Worm (Caenorhabditis elegans) whole organism, mixed stage, embryonic: ENCODE data around the gene R10E4.7.

Experiments used
- M03D4.4 ChIP-seq: sonication (generic microtip); optimal IDR thresholded peaks from 2 replicates; lab custom pipeline; 2017; ENCODE audit warnings: mild to moderate bottlenecking, missing genetic modification characterization, missing compliant biosample characterization
- bed-3 ChIP-seq: fragments of 200-800 bp; sonication (Bioruptor generic); optimal IDR thresholded peaks from 3 replicates; lab custom pipeline; 2018; ENCODE audit warnings: mild to moderate bottlenecking, missing genetic modification characterization, moderate library complexity, missing compliant biosample characterization
- blmp-1 ChIP-seq: fragments of 150-350 bp; optimal IDR thresholded peaks from 2 replicates; lab custom pipeline; 2014; ENCODE audit warnings: missing biosample characterization, missing genetic modification characterization
- ceh-39 ChIP-seq: fragments of 150-350 bp; optimal IDR thresholded peaks from 2 replicates; lab custom pipeline; 2014; ENCODE audit warnings: missing biosample characterization, missing genetic modification characterization
- ceh-43 ChIP-seq: fragments of 200-800 bp; sonication (Bioruptor generic); optimal IDR thresholded peaks from 2 replicates; lab custom pipeline; 2018; ENCODE audit warnings: mild to moderate bottlenecking, missing genetic modification characterization, moderate library complexity, missing compliant biosample characterization
- ceh-83 ChIP-seq: fragments of 200-800 bp; sonication (Bioruptor generic); optimal IDR thresholded peaks from 2 replicates; lab custom pipeline; 2018; ENCODE audit warnings: mild to moderate bottlenecking, missing genetic modification characterization, missing compliant biosample characterization
- ces-1 ChIP-seq: fragments of 150-350 bp; optimal IDR thresholded peaks from 2 replicates; lab custom pipeline; 2014; ENCODE audit warnings: missing biosample characterization, missing genetic modification reagents, missing genetic modification characterization
- cnd-1 ChIP-seq: fragments of 200-800 bp; sonication (Bioruptor generic); optimal IDR thresholded peaks from 2 replicates; lab custom pipeline; 2018; ENCODE audit warnings: mild to moderate bottlenecking, missing genetic modification characterization, missing compliant biosample characterization
- drap-1 ChIP-seq: fragments of 200-800 bp; sonication (Bioruptor generic); optimal IDR thresholded peaks from 3 replicates; lab custom pipeline; 2018; ENCODE audit warnings: mild to moderate bottlenecking, missing genetic modification characterization, missing compliant biosample characterization
- elt-1 ChIP-seq: sonication (generic microtip); optimal IDR thresholded peaks from 2 replicates; lab custom pipeline; 2017; ENCODE audit warnings: missing genetic modification characterization, mild to moderate bottlenecking, missing compliant biosample characterization, antibody characterized with exemption, moderate library complexity, borderline replicate concordance; ENCODE audit not compliant: insufficient read depth
- elt-3 ChIP-seq: fragments of 150-350 bp; optimal IDR thresholded peaks from 2 replicates; lab custom pipeline; 2014; ENCODE audit warnings: missing biosample characterization, missing genetic modification characterization
- ham-2 ChIP-seq: fragments of 200-800 bp; sonication (Bioruptor generic); optimal IDR thresholded peaks from 2 replicates; lab custom pipeline; 2018; ENCODE audit warnings: mild to moderate bottlenecking, missing genetic modification characterization, missing compliant biosample characterization
- hlh-1 ChIP-seq: fragments of 150-350 bp; optimal IDR thresholded peaks from 2 replicates; lab custom pipeline; 2014; ENCODE audit warnings: missing biosample characterization, missing genetic modification reagents, missing genetic modification characterization
- lin-13 ChIP-seq: fragments of 150-350 bp; optimal IDR thresholded peaks from 2 replicates; lab custom pipeline; 2014; ENCODE audit warnings: missing biosample characterization, missing genetic modification characterization
- lin-32 ChIP-seq: fragments of 200-800 bp; sonication (Bioruptor generic); optimal IDR thresholded peaks from 2 replicates; lab custom pipeline; 2018; ENCODE audit warnings: mild to moderate bottlenecking, missing genetic modification characterization, missing compliant biosample characterization
- lsy-2 ChIP-seq: fragments of 150-350 bp; optimal IDR thresholded peaks from 2 replicates; lab custom pipeline; 2014; ENCODE audit warnings: missing biosample characterization, missing genetic modification characterization
- mab-5 ChIP-seq: fragments of 150-350 bp; optimal IDR thresholded peaks from 2 replicates; lab custom pipeline; 2014; ENCODE audit warnings: missing biosample characterization, missing genetic modification characterization
- mep-1 ChIP-seq: fragments of 150-350 bp; optimal IDR thresholded peaks from 2 replicates; lab custom pipeline; 2017; ENCODE audit warnings: missing biosample characterization, missing genetic modification reagents, missing genetic modification characterization, inconsistent platforms
- mls-2 ChIP-seq: sonication (generic microtip); optimal IDR thresholded peaks from 2 replicates; lab custom pipeline; 2016; ENCODE audit warnings: mild to moderate bottlenecking, missing genetic modification characterization, moderate library complexity, missing compliant biosample characterization
- nhr-12 ChIP-seq: fragments of 150-350 bp; optimal IDR thresholded peaks from 2 replicates; lab custom pipeline; 2014; ENCODE audit warnings: missing biosample characterization, missing genetic modification characterization
- nhr-2 ChIP-seq: fragments of 150-350 bp; optimal IDR thresholded peaks from 2 replicates; lab custom pipeline; 2014; ENCODE audit warnings: missing biosample characterization, missing genetic modification characterization
- nhr-28 ChIP-seq: fragments of 150-350 bp; optimal IDR thresholded peaks from 2 replicates; lab custom pipeline; 2014; ENCODE audit warnings: missing biosample characterization, missing genetic modification characterization
- nhr-76 ChIP-seq: sonication (generic microtip); optimal IDR thresholded peaks from 2 replicates; lab custom pipeline; 2017; ENCODE audit warnings: missing biosample characterization, missing genetic modification characterization
- pha-4 ChIP-seq: fragments of 150-350 bp; optimal IDR thresholded peaks from 2 replicates; lab custom pipeline; 2018; ENCODE audit warnings: missing biosample characterization, missing genetic modification reagents, missing genetic modification characterization
- sem-2 ChIP-seq: fragments of 200-800 bp; sonication (Bioruptor generic); optimal IDR thresholded peaks from 2 replicates; lab custom pipeline; 2018; ENCODE audit warnings: mild to moderate bottlenecking, missing genetic modification characterization, missing compliant biosample characterization
- snpc-4 ChIP-seq: fragments of 150-350 bp; optimal IDR thresholded peaks from 2 replicates; lab custom pipeline; 2014; ENCODE audit warnings: missing biosample characterization, missing genetic modification characterization
- sptf-1 ChIP-seq: sonication (generic microtip); optimal IDR thresholded peaks from 2 replicates; lab custom pipeline; 2017; ENCODE audit warnings: mild to moderate bottlenecking, missing genetic modification characterization, moderate library complexity, missing compliant biosample characterization
- tbx-8 ChIP-seq: fragments of 200-800 bp; sonication (Bioruptor generic); optimal IDR thresholded peaks from 2 replicates; lab custom pipeline; 2018; ENCODE audit warnings: mild to moderate bottlenecking, missing genetic modification characterization, moderate library complexity, missing compliant biosample characterization
- unc-120 ChIP-seq: sonication (generic microtip); optimal IDR thresholded peaks from 2 replicates; lab custom pipeline; 2017; ENCODE audit warnings: missing genetic modification characterization, missing compliant biosample characterization; ENCODE audit not compliant: poor library complexity, severe bottlenecking
- unc-39 ChIP-seq: fragments of 150-350 bp; optimal IDR thresholded peaks from 2 replicates; lab custom pipeline; 2014; ENCODE audit warnings: missing biosample characterization, missing genetic modification characterization
- unc-62 ChIP-seq: fragments of 150-350 bp; optimal IDR thresholded peaks from 2 replicates; lab custom pipeline; 2014; ENCODE audit warnings: missing biosample characterization, missing genetic modification reagents, missing genetic modification characterization
- zip-8 ChIP-seq: fragments of 150-350 bp; optimal IDR thresholded peaks from 2 replicates; lab custom pipeline; 2014; ENCODE audit warnings: missing biosample characterization, missing genetic modification characterization
- ztf-11 ChIP-seq: fragments of 150-350 bp; optimal IDR thresholded peaks from 2 replicates; lab custom pipeline; 2014; ENCODE audit warnings: missing biosample characterization, missing genetic modification characterization

Gene R10E4.7

ce11 chrIII:4330984-4331383 is 36.4 kb downstream of the R10E4.7 start, which contains the start of gene gly-6:
gly-6 (minus strand) TSS chrIII:4331228.
- no peak for TF ChIP-seq elt-1 (tag; lab: Kevin White, UChicago)
- TF ChIP-seq lin-32 (GFP tag; lab: Kevin White, UChicago) = no peak
- TF ChIP-seq elt-3 (tag; lab: Kevin White, UChicago) = no peak
- no peak for TF ChIP-seq mab-5 (tag; lab: Kevin White, UChicago)
- no peak for TF ChIP-seq M03D4.4 (tag; lab: Kevin White, UChicago)
- no peak for TF ChIP-seq ztf-11 (tag; lab: Kevin White, UChicago)
- no peak for TF ChIP-seq mep-1 (tag; lab: Kevin White, UChicago)
- no peak for TF ChIP-seq sptf-1 (tag; lab: Kevin White, UChicago)
- TF ChIP-seq lin-13 (tag; lab: Kevin White, UChicago) = no peak
- no peak for TF ChIP-seq ceh-83 (GFP tag; lab: Kevin White, UChicago)
- TF ChIP-seq nhr-76 (tag; lab: Kevin White, UChicago) = no peak
- TF ChIP-seq lsy-2 = no peak
- TF ChIP-seq tbx-8 (GFP tag; lab: Kevin White, UChicago) = no peak
- TF ChIP-seq hlh-1 (tag; lab: Kevin White, UChicago) = no peak
- TF ChIP-seq ceh-39 (tag; lab: Kevin White, UChicago) = no peak
- no peak for TF ChIP-seq zip-8 (tag; lab: Kevin White, UChicago)
- TF ChIP-seq nhr-12 = no peak

ce11 chrIII:4332543-4333042 is 38.0 kb downstream of the R10E4.7 start, which contains the start of gene cdk-12:
cdk-12 (plus strand) TSS chrIII:4332992.
- no peak for TF ChIP-seq unc-39 (tag; lab: Kevin White, UChicago)
- no peak for TF ChIP-seq bed-3 (GFP tag; lab: Kevin White, UChicago)
- no peak for TF ChIP-seq cnd-1
- no peak for TF ChIP-seq snpc-4 (tag; lab: Kevin White, UChicago)
- no peak for TF ChIP-seq ceh-39 (tag; lab: Kevin White, UChicago)
- peak; percentile 13 for TF ChIP-seq lsy-2
- TF ChIP-seq drap-1 (GFP tag; lab: Kevin White, UChicago) = no peak
- TF ChIP-seq elt-3 (tag; lab: Kevin White, UChicago) = no peak
- peak; percentile 40 for TF ChIP-seq ces-1 (GFP tag; lab: Kevin White, UChicago)
- TF ChIP-seq sptf-1 (tag; lab: Kevin White, UChicago) = peak; percentile 46
- TF ChIP-seq mab-5 (tag; lab: Kevin White, UChicago) = no peak
- TF ChIP-seq mep-1 (tag; lab: Kevin White, UChicago) = peak; percentile 76
- TF ChIP-seq pha-4 (tag; lab: Kevin White, UChicago) = no peak
- TF ChIP-seq nhr-28 (tag; lab: Kevin White, UChicago) = no peak
- TF ChIP-seq mls-2 (tag; lab: Kevin White, UChicago) = no peak
- no peak for TF ChIP-seq ceh-83 (GFP tag; lab: Kevin White, UChicago)
- no peak for TF ChIP-seq sem-2 (GFP tag; lab: Kevin White, UChicago)
- no peak for TF ChIP-seq unc-62 (GFP tag; lab: Kevin White, UChicago)
- TF ChIP-seq nhr-2 (tag; lab: Kevin White, UChicago) = no peak
- TF ChIP-seq zip-8 (tag; lab: Kevin White, UChicago) = no peak
- TF ChIP-seq nhr-76 (tag; lab: Kevin White, UChicago) = no peak

- TF ChIP-seq nhr-2 (tag; lab: Kevin White, UChicago) = no peak
- TF ChIP-seq ceh-43 (GFP tag; lab: Kevin White, UChicago) = no peak
- no peak for TF ChIP-seq pha-4 (tag; lab: Kevin White, UChicago)
- no peak for TF ChIP-seq ham-2 (GFP tag; lab: Kevin White, UChicago)
- TF ChIP-seq unc-120 = no peak
- TF ChIP-seq elt-1 (tag; lab: Kevin White, UChicago) = no peak
- TF ChIP-seq ceh-83 (GFP tag; lab: Kevin White, UChicago) = no peak
- TF ChIP-seq cnd-1 = no peak
- no peak for TF ChIP-seq blmp-1
- TF ChIP-seq ceh-39 (tag; lab: Kevin White, UChicago) = no peak
- TF ChIP-seq unc-62 (GFP tag; lab: Kevin White, UChicago) = no peak
- no peak for TF ChIP-seq tbx-8 (GFP tag; lab: Kevin White, UChicago)
- no peak for TF ChIP-seq ztf-11 (tag; lab: Kevin White, UChicago)
- no peak for TF ChIP-seq lin-32 (GFP tag; lab: Kevin White, UChicago)
- TF ChIP-seq hlh-1 (tag; lab: Kevin White, UChicago) = no peak
- TF ChIP-seq nhr-28 (tag; lab: Kevin White, UChicago) = no peak
- TF ChIP-seq lin-13 (tag; lab: Kevin White, UChicago) = no peak
- TF ChIP-seq ces-1 (GFP tag; lab: Kevin White, UChicago) = no peak
- TF ChIP-seq drap-1 (GFP tag; lab: Kevin White, UChicago) = no peak
- TF ChIP-seq snpc-4 (tag; lab: Kevin White, UChicago) = no peak
Measured at ce11 chrIII:4335614-4336013, 41.0 kb downstream of the R10E4.7 start.
